Worm (Caenorhabditis elegans) whole organism, L4 larva: ENCODE measurements around the gene C45H4.18.

Source experiments
- D1046.2 ChIP-seq: fragments of 200-800 bp; sonication (Bioruptor generic); IDR thresholded peaks from 2 replicates; pipeline ENCODE4 v1.3.6; 2022; ENCODE audit warnings: missing genetic modification characterization, missing compliant biosample characterization
- R02D3.7 ChIP-seq: fragments of 150-350 bp; sonication (generic microtip); optimal IDR thresholded peaks from 3 replicates; lab custom pipeline; 2014; ENCODE audit warnings: missing biosample characterization, missing genetic modification characterization
- T20F7.1 ChIP-seq: fragments of 200-800 bp; sonication (Bioruptor generic); optimal IDR thresholded peaks from 2 replicates; lab custom pipeline; 2018; ENCODE audit warnings: mild to moderate bottlenecking, missing genetic modification characterization, missing compliant biosample characterization
- Y48G9A.11 ChIP-seq: fragments of 200-800 bp; sonication (Bioruptor generic); IDR thresholded peaks from 2 replicates; pipeline ENCODE4 v1.3.6; 2022; ENCODE audit warnings: missing genetic modification reagents, missing genetic modification characterization, missing compliant biosample characterization
- ZK337.2 ChIP-seq: fragments of 200-800 bp; sonication (Bioruptor generic); IDR thresholded peaks from 2 replicates; pipeline ENCODE4 v1.3.6; 2022; ENCODE audit warnings: missing genetic modification reagents, missing genetic modification characterization, missing compliant biosample characterization
- aha-1 ChIP-seq: fragments of 150-350 bp; peaks from one replicate; lab custom pipeline; 2014; ENCODE audit warnings: missing biosample characterization, missing genetic modification characterization
- aly-2 ChIP-seq: sonication (generic microtip); optimal IDR thresholded peaks from 2 replicates; lab custom pipeline; 2018; ENCODE audit warnings: missing biosample characterization, missing genetic modification characterization
- ceh-20 ChIP-seq: fragments of 200-800 bp; sonication (Bioruptor generic); IDR thresholded peaks from 2 replicates; pipeline ENCODE4 v1.3.6; 2022; ENCODE audit warnings: missing genetic modification reagents, missing genetic modification characterization, missing compliant biosample characterization
- ceh-28 ChIP-seq: fragments of 150-350 bp; optimal IDR thresholded peaks from 2 replicates; lab custom pipeline; 2014; ENCODE audit warnings: missing biosample characterization, missing genetic modification reagents, missing genetic modification characterization
- ceh-32 ChIP-seq: sonication (generic microtip); optimal IDR thresholded peaks from 2 replicates; lab custom pipeline; 2016; ENCODE audit warnings: mild to moderate bottlenecking, missing genetic modification characterization, missing compliant biosample characterization; ENCODE audit not compliant: poor library complexity
- daf-12 ChIP-seq: fragments of 150-350 bp; optimal IDR thresholded peaks from 2 replicates; lab custom pipeline; 2014; ENCODE audit warnings: missing biosample characterization, missing genetic modification reagents, missing genetic modification characterization
- daf-16 ChIP-seq, 3 experiments: sonication (generic microtip); optimal IDR thresholded peaks; 2 replicates each; lab custom pipeline; 2016 to 2017; ENCODE audit warnings: missing genetic modification characterization in 3 of 3, missing genetic modification reagents in 3 of 3, mild to moderate bottlenecking in 2 of 3, missing compliant biosample characterization in 2 of 3, missing biosample characterization in 1 of 3, moderate library complexity in 1 of 3
- dmd-6 ChIP-seq: fragments of 200-800 bp; sonication (Bioruptor generic); IDR thresholded peaks from 2 replicates; pipeline ENCODE4 v1.3.6; 2022; ENCODE audit warnings: missing genetic modification reagents, missing genetic modification characterization, missing compliant biosample characterization
- egl-43 ChIP-seq: fragments of 200-800 bp; sonication (Bioruptor generic); IDR thresholded peaks from 2 replicates; pipeline ENCODE4 v1.3.6; 2022; ENCODE audit warnings: missing genetic modification reagents, missing genetic modification characterization, missing compliant biosample characterization
- fos-1 ChIP-seq: fragments of 150-350 bp; optimal IDR thresholded peaks from 2 replicates; lab custom pipeline; 2014; ENCODE audit warnings: missing biosample characterization, missing genetic modification characterization
- hif-1 ChIP-seq, 2 experiments: sonication (generic microtip); optimal IDR thresholded peaks; 2 replicates each; lab custom pipeline; 2016 to 2017; ENCODE audit warnings: missing compliant biosample characterization in 2 of 2, missing genetic modification characterization in 2 of 2, missing genetic modification reagents in 2 of 2, missing genotype in 2 of 2, mild to moderate bottlenecking in 1 of 2
- hlh-11 ChIP-seq: fragments of 200-800 bp; sonication (Bioruptor generic); optimal IDR thresholded peaks from 2 replicates; lab custom pipeline; 2018; ENCODE audit warnings: mild to moderate bottlenecking, missing genetic modification characterization, missing compliant biosample characterization
- hmg-1.1 ChIP-seq: fragments of 200-800 bp; sonication (Bioruptor generic); IDR thresholded peaks from 2 replicates; pipeline ENCODE4 v1.3.6; 2022; ENCODE audit warnings: missing genetic modification reagents, missing genetic modification characterization, missing compliant biosample characterization
- madf-5 ChIP-seq, 2 experiments: fragments of 200-800 bp; sonication (Bioruptor generic); IDR thresholded peaks; 2 replicates each; pipeline ENCODE4 v1.3.6; 2022; ENCODE audit warnings: missing compliant biosample characterization in 2 of 2, missing genetic modification characterization in 2 of 2
- madf-9 ChIP-seq: fragments of 200-800 bp; sonication (Bioruptor generic); conservative IDR thresholded peaks from 2 replicates; pipeline ENCODE4 v1.3.6; 2022; ENCODE audit warnings: missing genetic modification reagents, missing genetic modification characterization, missing compliant biosample characterization
- mdl-1 ChIP-seq, 2 experiments: fragments of 150-350 bp in 1 of 2; sonication (generic microtip) in 1 of 2; optimal IDR thresholded peaks; 2 replicates each; lab custom pipeline; 2014 to 2017; ENCODE audit warnings: missing biosample characterization in 2 of 2, missing genetic modification characterization in 2 of 2
- nhr-10 ChIP-seq: fragments of 150-350 bp; optimal IDR thresholded peaks from 2 replicates; lab custom pipeline; 2014; ENCODE audit warnings: missing biosample characterization, missing genetic modification characterization
- nhr-111 ChIP-seq: fragments of 200-800 bp; sonication (Bioruptor generic); optimal IDR thresholded peaks from 2 replicates; lab custom pipeline; 2018; ENCODE audit warnings: mild to moderate bottlenecking, missing genetic modification characterization, missing compliant biosample characterization
- nhr-28 ChIP-seq: fragments of 150-350 bp; optimal IDR thresholded peaks from 2 replicates; lab custom pipeline; 2014; ENCODE audit warnings: missing biosample characterization, missing genetic modification characterization
- nhr-77 ChIP-seq: fragments of 150-350 bp; optimal IDR thresholded peaks from 2 replicates; lab custom pipeline; 2014; ENCODE audit warnings: missing biosample characterization, missing genetic modification characterization
- rbr-2 ChIP-seq: sonication (generic microtip); optimal IDR thresholded peaks from 2 replicates; lab custom pipeline; 2016; ENCODE audit warnings: missing genotype, missing genetic modification characterization, missing compliant biosample characterization
- sdz-12 ChIP-seq: fragments of 200-800 bp; sonication (Bioruptor generic); optimal IDR thresholded peaks from 2 replicates; lab custom pipeline; 2018; ENCODE audit warnings: mild to moderate bottlenecking, missing genetic modification characterization, missing compliant biosample characterization
- set-16 ChIP-seq: fragments of 200-800 bp; sonication (Bioruptor generic); IDR thresholded peaks from 2 replicates; pipeline ENCODE4 v1.3.6; 2022; ENCODE audit warnings: missing genetic modification reagents, missing genetic modification characterization, missing compliant biosample characterization
- snpc-4 ChIP-seq: fragments of 150-350 bp; optimal IDR thresholded peaks from 2 replicates; lab custom pipeline; 2014; ENCODE audit warnings: missing biosample characterization, missing genetic modification characterization
- spr-3 ChIP-seq: fragments of 200-800 bp; sonication (Bioruptor generic); optimal IDR thresholded peaks from 2 replicates; lab custom pipeline; 2018; ENCODE audit warnings: mild to moderate bottlenecking, missing genetic modification characterization, missing compliant biosample characterization
- vab-7 ChIP-seq: fragments of 200-800 bp; sonication (Bioruptor generic); IDR thresholded peaks from 2 replicates; pipeline ENCODE4 v1.3.6; 2022; ENCODE audit warnings: missing genetic modification reagents, missing genetic modification characterization, missing compliant biosample characterization
- zfp-2 ChIP-seq: sonication (generic microtip); optimal IDR thresholded peaks from 2 replicates; lab custom pipeline; 2016; ENCODE audit warnings: mild to moderate bottlenecking, missing genetic modification characterization, missing compliant biosample characterization
- zfp-3 ChIP-seq: fragments of 200-800 bp; sonication (Bioruptor generic); conservative IDR thresholded peaks from 2 replicates; pipeline ENCODE4 v1.3.6; 2022; ENCODE audit warnings: missing genetic modification reagents, missing genetic modification characterization, missing compliant biosample characterization

The C45H4.18 gene

DNA sequence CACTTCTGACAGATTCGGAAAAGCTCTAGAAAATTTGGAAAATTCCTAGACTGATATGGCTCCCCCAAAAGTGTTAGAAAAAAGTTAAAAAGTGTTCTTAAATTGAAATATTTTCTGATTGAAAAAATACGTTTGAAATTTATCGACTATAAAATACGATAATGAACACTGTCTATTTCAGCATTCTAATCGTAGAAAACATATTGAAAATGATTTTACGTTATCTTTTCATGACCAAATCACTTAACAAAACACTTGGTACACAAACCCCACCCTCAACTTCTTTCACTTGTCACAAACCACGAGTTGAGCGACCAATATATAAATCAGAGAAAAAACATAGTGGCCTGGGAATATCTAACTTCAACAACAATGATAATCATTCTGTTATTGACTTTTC lies 3.9 kb downstream of the C45H4.18 start, which contains the start of gene cyp-33C1:
TSS of gene cyp-33C1 (plus strand) at position 301 of the 400 bp plus-strand sequence.
- TF ChIP-seq daf-16 (GFP tag; optimal IDR thresholded peaks at IDR 0.05; lab: Kevin White, UChicago) (no peak), daf-16 (tag; optimal IDR thresholded peaks at IDR 0.05; lab: Kevin White, UChicago) (no peak), daf-12 (no peak), nhr-28 (peak; percentile 54), nhr-111 (GFP tag; lab: Kevin White, UChicago) (no peak), nhr-77 (tag; lab: Kevin White, UChicago) (no peak)
- TF ChIP-seq, all 104 proteins: peak for 1

DNA sequence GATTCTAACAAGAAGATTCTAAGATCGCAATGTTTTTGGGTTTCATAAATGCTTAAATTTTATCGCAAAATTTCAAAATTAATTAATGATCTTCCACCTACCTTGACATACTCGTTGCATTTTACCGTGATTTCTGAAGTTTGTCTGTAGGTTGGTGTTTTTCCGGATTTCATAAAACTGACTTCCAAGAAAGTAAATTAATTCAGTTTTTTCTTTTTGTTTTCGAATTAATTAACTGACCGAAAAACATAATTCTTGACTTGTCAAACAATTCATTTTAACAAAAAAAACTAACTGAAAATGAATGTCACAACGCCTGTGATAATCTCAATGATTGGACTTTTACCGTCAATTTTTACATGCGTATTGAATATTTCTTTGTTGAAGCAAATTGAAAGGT lies 6.4 kb downstream of the C45H4.18 start, which contains the start of gene srbc-16:
TSS of gene srbc-16 (plus strand) at position 301 of the 400 bp plus-strand sequence.
- TF ChIP-seq madf-9 (GFP tag; lab: Robert Waterston, UW): no peak
- TF ChIP-seq hmg-1.1 (GFP tag; lab: Robert Waterston, UW): no peak
- TF ChIP-seq hlh-11 (tag; lab: Kevin White, UChicago): no peak
- no peak for TF ChIP-seq sdz-12 (GFP tag; lab: Kevin White, UChicago)
- TF ChIP-seq ceh-28 (tag; lab: Kevin White, UChicago): no peak
- TF ChIP-seq zfp-3 (GFP tag; lab: Robert Waterston, UW): no peak

DNA sequence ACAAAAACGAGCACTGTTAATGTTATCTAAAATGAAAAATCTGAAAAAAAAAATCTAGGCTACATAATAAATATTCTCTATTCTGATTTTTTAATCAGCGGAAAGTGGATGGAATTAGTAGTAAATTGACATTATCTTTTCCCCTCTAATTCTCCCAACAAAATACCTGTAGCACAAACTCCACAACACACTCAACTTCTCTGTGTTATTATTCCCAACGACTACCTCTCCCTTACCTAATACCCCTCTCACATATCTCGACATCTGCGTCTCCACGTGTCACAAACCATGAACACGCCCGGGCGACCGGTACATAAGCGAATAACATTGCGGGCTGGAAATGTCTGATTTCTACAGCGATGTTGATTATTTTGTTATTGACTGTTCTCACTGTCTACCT lies 7.8 kb downstream of the C45H4.18 start, which contains the start of gene cyp-33C2:
TSS of gene cyp-33C2 (plus strand) at position 327 of the 400 bp plus-strand sequence.
- TF ChIP-seq ZK337.2 (GFP tag; lab: Robert Waterston, UW) (no peak), nhr-28 (peak; percentile 93), daf-16 (GFP tag; optimal IDR thresholded peaks at IDR 0.05; lab: Kevin White, UChicago) (no peak), daf-16 (tag; optimal IDR thresholded peaks at IDR 0.05; lab: Kevin White, UChicago) (peak; percentile 25), snpc-4 (no peak), sdz-12 (GFP tag; lab: Kevin White, UChicago) (no peak), spr-3 (GFP tag; lab: Kevin White, UChicago) (no peak), set-16 (GFP tag; lab: Robert Waterston, UW) (no peak), ceh-28 (tag; lab: Kevin White, UChicago) (no peak), dmd-6 (GFP tag; lab: Robert Waterston, UW) (peak; percentile 61), nhr-77 (tag; lab: Kevin White, UChicago) (no peak), rbr-2 (tag; lab: Kevin White, UChicago) (no peak), madf-5 (GFP tag; IDR thresholded peaks at IDR 0.05; lab: Robert Waterston, UW) (no peak), nhr-10 (tag; lab: Kevin White, UChicago) (no peak), ceh-20 (no peak), vab-7 (no peak), mdl-1 (tag; optimal IDR thresholded peaks at IDR 0.05; lab: Kevin White, UChicago) (no peak), R02D3.7 (no peak)

DNA sequence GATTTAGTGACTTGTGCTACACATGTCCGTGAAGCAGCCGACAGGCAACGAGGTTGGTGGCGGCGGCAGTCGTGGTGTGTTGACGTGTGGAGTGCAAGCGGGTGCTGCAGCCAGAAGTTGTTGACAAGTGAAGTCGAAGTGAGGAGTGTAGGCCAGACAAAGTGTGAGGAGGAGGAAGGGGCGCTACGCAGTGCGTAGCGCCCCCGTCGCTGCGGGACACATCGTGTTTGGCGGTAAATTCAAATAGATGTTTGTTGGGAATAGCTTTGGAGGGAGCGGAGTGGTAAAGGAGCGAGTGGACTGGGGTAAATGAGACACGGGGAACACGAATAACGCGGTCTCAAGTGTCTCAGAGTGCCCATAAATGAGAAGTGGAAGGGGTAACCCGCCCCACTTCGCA lies 10.1 kb downstream of the C45H4.18 start:
- 0 out of 2 replicates have a peak, but pooled peaks have one; percentile 32 for TF ChIP-seq set-16 (GFP tag; lab: Robert Waterston, UW)
- TF ChIP-seq ceh-32 (tag; lab: Kevin White, UChicago): no peak
- peak; percentile 62 for TF ChIP-seq aha-1 (tag; lab: Kevin White, UChicago)

DNA sequence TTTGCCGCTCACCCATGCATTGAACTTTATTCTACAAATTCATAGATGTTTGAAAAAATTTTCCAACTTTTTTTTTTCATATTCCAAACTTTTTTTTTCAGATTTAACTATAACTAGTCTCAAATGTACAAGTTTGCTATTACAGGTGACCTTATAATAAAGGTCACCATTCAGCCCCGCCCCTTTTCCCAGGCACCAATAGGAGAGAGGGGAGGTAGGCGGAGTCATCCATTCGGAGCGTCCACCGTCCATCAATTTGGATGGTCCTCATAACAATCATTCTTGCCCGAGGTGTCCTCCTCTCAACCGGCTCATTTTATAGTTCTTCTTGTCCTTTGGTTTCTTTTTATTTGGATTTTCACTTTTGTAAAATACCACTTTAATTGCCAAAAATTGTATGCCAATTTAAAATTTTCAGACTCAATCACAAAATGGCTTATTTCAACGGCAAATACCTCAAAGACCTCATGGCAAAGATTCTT lies 12.6 kb downstream of the C45H4.18 start, which contains the start of gene Y5H2B.3:
TSS of gene Y5H2B.3 (plus strand) at position 432 of the 482 bp plus-strand sequence.
- TF ChIP-seq hif-1 (tag; optimal IDR thresholded peaks at IDR 0.05; lab: Kevin White, UChicago): no peak
- TF ChIP-seq T20F7.1 (GFP tag; lab: Kevin White, UChicago): no peak
- TF ChIP-seq aly-2 (tag; lab: Kevin White, UChicago): no peak
- no peak for TF ChIP-seq zfp-2

DNA sequence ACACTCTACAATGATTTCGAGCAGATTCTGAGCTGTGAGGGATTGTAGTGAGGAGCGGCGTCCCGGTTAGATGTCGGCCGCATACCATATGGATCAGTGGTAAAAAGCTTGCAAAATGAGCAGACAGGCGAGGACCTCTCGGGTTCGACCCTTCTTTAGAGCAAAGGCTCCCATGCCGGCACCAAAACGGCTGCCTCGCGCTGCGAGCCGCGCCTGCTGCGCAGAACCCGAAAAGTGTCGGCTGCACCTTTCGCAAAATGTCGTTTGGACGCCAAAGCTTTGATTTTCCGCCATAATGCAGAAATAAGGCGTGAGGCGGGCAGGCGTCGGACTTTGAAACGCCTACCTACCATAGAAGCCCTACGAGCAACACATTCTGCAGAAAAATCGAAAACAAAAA lies 15.0 kb downstream of the C45H4.18 start:
- TF ChIP-seq ceh-28 (tag; lab: Kevin White, UChicago) (no peak), mdl-1 (tag; optimal IDR thresholded peaks at IDR 0.05; lab: Kevin White, UChicago) (no peak), fos-1 (no peak), Y48G9A.11 (GFP tag; lab: Robert Waterston, UW) (peak; percentile 71; the same call in 1 of the 2 replicates), D1046.2 (GFP tag; lab: Robert Waterston, UW) (0 out of 2 replicates have a peak, but pooled peaks have one; percentile 41), set-16 (GFP tag; lab: Robert Waterston, UW) (peak; percentile 91), egl-43 (GFP tag; lab: Robert Waterston, UW) (peak; percentile 70)
